Worm (Caenorhabditis elegans): Measurements from ENCODE around the gene nhr-268.
"Not testable (repeated sequence)": the region's sequence is repeated elsewhere in the genome, so short reads cannot be mapped to it uniquely, and the experiment has no call there.

Gene nhr-268

ce11 chrV:15670139-15670538 lies 19.9 kb upstream of the nhr-268 start, which contains the start of gene K06B4.15:
K06B4.15 (plus strand) TSS chrV:15670439.
- not testable (repeated sequence) for TF ChIP-seq dao-5, him-1, W03F9.2 (tag; optimal IDR thresholded peaks at IDR 0.05)

ce11 chrV:15673707-15674106 lies 16.3 kb upstream of the nhr-268 start, which contains the start of gene nhr-51:
nhr-51 (plus strand) TSS chrV:15674007.
- TF ChIP-seq him-1 (tag; optimal IDR thresholded peaks at IDR 0.05), result no peak
- no peak for TF ChIP-seq W03F9.2 (tag; optimal IDR thresholded peaks at IDR 0.05)
- no peak for TF ChIP-seq dao-5 (tag; optimal IDR thresholded peaks at IDR 0.05)

ce11 chrV:15674899-15675298 lies 15.2 kb upstream of the nhr-268 start:
- TF ChIP-seq him-1 (tag; optimal IDR thresholded peaks at IDR 0.05) (no peak), dao-5 (tag; optimal IDR thresholded peaks at IDR 0.05) (no peak), W03F9.2 (tag; optimal IDR thresholded peaks at IDR 0.05) (no peak)

ce11 chrV:15677222-15677621 lies 12.8 kb upstream of the nhr-268 start, which contains the start of gene nhr-52:
nhr-52 (plus strand) TSS chrV:15677522.
- TF ChIP-seq him-1 (tag; optimal IDR thresholded peaks at IDR 0.05) (no peak), dao-5 (tag; optimal IDR thresholded peaks at IDR 0.05) (no peak)

- no peak for TF ChIP-seq W03F9.2 (tag; optimal IDR thresholded peaks at IDR 0.05)
These were observed 4.5 kb upstream of the nhr-268 start, which contains the start of gene nhr-196 for ce11 chrV:15685599-15685998. nhr-196 (plus strand) TSS chrV:15685716.

- TF ChIP-seq dao-5 (tag; optimal IDR thresholded peaks at IDR 0.05) (no peak), him-1 (tag; optimal IDR thresholded peaks at IDR 0.05) (no peak), W03F9.2 (tag; optimal IDR thresholded peaks at IDR 0.05) (no peak)
These were observed 2.4 kb upstream of the nhr-268 start, which contains the start of gene nhr-197 for ce11 chrV:15687660-15688059. nhr-197 (plus strand) TSS chrV:15687960.

- TF ChIP-seq him-1 (tag; optimal IDR thresholded peaks at IDR 0.05), result no peak
These were observed 3.6 kb downstream of the nhr-268 start, which contains the start of gene nhr-198 for ce11 chrV:15693682-15694081. nhr-198 (plus strand) TSS chrV:15693994.

ce11 chrV:15698099-15698498 lies 8.0 kb downstream of the nhr-268 start, which contains the start of gene srx-29:
srx-29 (minus strand) TSS chrV:15698199.
- TF ChIP-seq W03F9.2 (tag; optimal IDR thresholded peaks at IDR 0.05), result no peak
- TF ChIP-seq him-1 (tag; optimal IDR thresholded peaks at IDR 0.05), result no peak
- no peak for TF ChIP-seq dao-5 (tag; optimal IDR thresholded peaks at IDR 0.05)

- no peak for TF ChIP-seq dao-5 (tag; optimal IDR thresholded peaks at IDR 0.05)
- TF ChIP-seq him-1 (tag; optimal IDR thresholded peaks at IDR 0.05), result no peak
- no peak for TF ChIP-seq W03F9.2 (tag; optimal IDR thresholded peaks at IDR 0.05)
These were observed 9.7 kb downstream of the nhr-268 start, which contains the start of gene nhr-199 for ce11 chrV:15699799-15700198. nhr-199 (minus strand) TSS chrV:15699899.

- TF ChIP-seq him-1 (tag; optimal IDR thresholded peaks at IDR 0.05) (no peak), dao-5 (tag; optimal IDR thresholded peaks at IDR 0.05) (no peak), W03F9.2 (tag; optimal IDR thresholded peaks at IDR 0.05) (no peak)
These were observed 12.2 kb downstream of the nhr-268 start, which contains the start of gene nhr-53 for ce11 chrV:15702263-15702662. nhr-53 (minus strand) TSS chrV:15702363.

ce11 chrV:15704745-15705144 lies 14.7 kb downstream of the nhr-268 start, which contains the start of gene twk-34:
twk-34 (plus strand) TSS chrV:15704960.
- TF ChIP-seq W03F9.2 (tag; optimal IDR thresholded peaks at IDR 0.05), result no peak
- no peak for TF ChIP-seq dao-5 (tag; optimal IDR thresholded peaks at IDR 0.05)
- TF ChIP-seq him-1 (tag; optimal IDR thresholded peaks at IDR 0.05), result no peak

- no peak for TF ChIP-seq W03F9.2 (tag; optimal IDR thresholded peaks at IDR 0.05)
These were observed 17.9 kb downstream of the nhr-268 start for ce11 chrV:15707982-15708381.

- TF ChIP-seq him-1 (tag; optimal IDR thresholded peaks at IDR 0.05) (no peak), W03F9.2 (tag; optimal IDR thresholded peaks at IDR 0.05) (no peak), dao-5 (tag; optimal IDR thresholded peaks at IDR 0.05) (no peak)
These were observed 20.3 kb downstream of the nhr-268 start, which contains the start of gene Y6E2A.1 for ce11 chrV:15710401-15710800. Y6E2A.1 (minus strand) TSS chrV:15710501.

ce11 chrV:15711898-15712297 lies 21.8 kb downstream of the nhr-268 start, which contains the start of gene str-101:
str-101 (minus strand) TSS chrV:15711998.
- no peak for TF ChIP-seq W03F9.2 (tag; optimal IDR thresholded peaks at IDR 0.05)
- TF ChIP-seq dao-5 (tag; optimal IDR thresholded peaks at IDR 0.05), result no peak
- no peak for TF ChIP-seq him-1 (tag; optimal IDR thresholded peaks at IDR 0.05)

- TF ChIP-seq dao-5 (tag; optimal IDR thresholded peaks at IDR 0.05), result no peak
- no peak for TF ChIP-seq W03F9.2 (tag; optimal IDR thresholded peaks at IDR 0.05)
- TF ChIP-seq him-1 (tag; optimal IDR thresholded peaks at IDR 0.05), result no peak
These were observed 22.3 kb downstream of the nhr-268 start for ce11 chrV:15712385-15712784.

Measured in whole organism, L4/young adult.